Worm (Caenorhabditis elegans) whole organism, mixed stage, embryonic: Measurements from ENCODE around the gene gar-1.

Source experiments
- blmp-1 ChIP-seq: fragments of 150-350 bp; optimal IDR thresholded peaks from 2 replicates; lab custom pipeline; 2014; ENCODE audit warnings: missing biosample characterization, missing genetic modification characterization
- ceh-83 ChIP-seq: fragments of 200-800 bp; sonication (Bioruptor generic); optimal IDR thresholded peaks from 2 replicates; lab custom pipeline; 2018; ENCODE audit warnings: mild to moderate bottlenecking, missing genetic modification characterization, missing compliant biosample characterization
- flh-1 ChIP-seq: fragments of 200-800 bp; sonication (Bioruptor generic); optimal IDR thresholded peaks from 2 replicates; lab custom pipeline; 2018; ENCODE audit warnings: mild to moderate bottlenecking, missing genetic modification characterization, moderate library complexity, missing compliant biosample characterization
- lin-13 ChIP-seq: fragments of 150-350 bp; optimal IDR thresholded peaks from 2 replicates; lab custom pipeline; 2014; ENCODE audit warnings: missing biosample characterization, missing genetic modification characterization
- lsy-2 ChIP-seq: fragments of 150-350 bp; optimal IDR thresholded peaks from 2 replicates; lab custom pipeline; 2014; ENCODE audit warnings: missing biosample characterization, missing genetic modification characterization
- mls-2 ChIP-seq: sonication (generic microtip); optimal IDR thresholded peaks from 2 replicates; lab custom pipeline; 2016; ENCODE audit warnings: mild to moderate bottlenecking, missing genetic modification characterization, moderate library complexity, missing compliant biosample characterization
- nhr-12 ChIP-seq: fragments of 150-350 bp; optimal IDR thresholded peaks from 2 replicates; lab custom pipeline; 2014; ENCODE audit warnings: missing biosample characterization, missing genetic modification characterization
- nhr-237 ChIP-seq: fragments of 150-350 bp; optimal IDR thresholded peaks from 2 replicates; lab custom pipeline; 2014; ENCODE audit warnings: missing biosample characterization, missing genetic modification characterization
- nhr-76 ChIP-seq: sonication (generic microtip); optimal IDR thresholded peaks from 2 replicates; lab custom pipeline; 2017; ENCODE audit warnings: missing biosample characterization, missing genetic modification characterization
- snpc-4 ChIP-seq: fragments of 150-350 bp; optimal IDR thresholded peaks from 2 replicates; lab custom pipeline; 2014; ENCODE audit warnings: missing biosample characterization, missing genetic modification characterization
- tbx-8 ChIP-seq: fragments of 200-800 bp; sonication (Bioruptor generic); optimal IDR thresholded peaks from 2 replicates; lab custom pipeline; 2018; ENCODE audit warnings: mild to moderate bottlenecking, missing genetic modification characterization, moderate library complexity, missing compliant biosample characterization
- unc-39 ChIP-seq: fragments of 150-350 bp; optimal IDR thresholded peaks from 2 replicates; lab custom pipeline; 2014; ENCODE audit warnings: missing biosample characterization, missing genetic modification characterization
- ztf-11 ChIP-seq: fragments of 150-350 bp; optimal IDR thresholded peaks from 2 replicates; lab custom pipeline; 2014; ENCODE audit warnings: missing biosample characterization, missing genetic modification characterization

DNA sequence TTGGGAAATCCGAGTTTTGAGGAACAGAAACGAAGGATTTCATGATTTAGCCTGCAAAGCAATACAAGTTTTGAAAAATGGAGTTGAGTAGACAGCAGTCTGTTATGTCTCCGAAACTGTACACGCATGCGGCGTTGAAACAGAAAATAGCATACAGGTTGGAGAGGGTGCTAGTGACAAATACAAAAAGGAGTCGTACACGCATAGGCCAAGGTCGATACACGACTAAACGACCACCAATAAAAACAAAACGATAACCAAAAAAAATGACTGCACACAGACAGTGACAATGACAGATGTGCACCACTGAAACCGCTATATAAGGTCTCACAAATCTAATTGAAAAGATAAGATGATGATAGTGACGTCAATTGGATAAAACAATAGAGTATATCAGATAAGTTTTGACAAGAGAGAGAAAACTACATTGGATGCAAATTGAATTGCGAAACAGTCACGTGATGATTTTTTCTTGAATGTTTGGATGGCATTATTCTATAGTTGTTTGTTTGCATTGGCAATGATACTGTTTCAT is 35.7 kb downstream of the gar-1 start, which contains the start of gene fah-1:
- TF ChIP-seq unc-39 (tag; lab: Kevin White, UChicago) (no peak), lin-13 (tag; lab: Kevin White, UChicago) (no peak), nhr-237 (tag; lab: Kevin White, UChicago) (no peak), ztf-11 (tag; lab: Kevin White, UChicago) (no peak), tbx-8 (no peak), blmp-1 (tag; lab: Kevin White, UChicago) (no peak), mls-2 (no peak), nhr-12 (tag; lab: Kevin White, UChicago) (no peak), ceh-83 (GFP tag; lab: Kevin White, UChicago) (no peak), nhr-76 (tag; lab: Kevin White, UChicago) (no peak), snpc-4 (tag; lab: Kevin White, UChicago) (no peak), lsy-2 (tag; lab: Kevin White, UChicago) (no peak), flh-1 (GFP tag; lab: Kevin White, UChicago) (no peak)
